Worm (Caenorhabditis elegans) whole organism, early embryonic: ENCODE results near the gene F48E8.4.

ENCODE experiments used
- ama-1 ChIP-seq: fragments of 150-350 bp; optimal IDR thresholded peaks from 2 replicates; lab custom pipeline; 2014
- ets-7 ChIP-seq: sonication (generic microtip); optimal IDR thresholded peaks from 2 replicates; lab custom pipeline; 2016; ENCODE audit warnings: missing genotype, missing genetic modification characterization, missing compliant biosample characterization
- flt-1 ChIP-seq: fragments of 200-800 bp; sonication (Bioruptor generic); IDR thresholded peaks from 2 replicates; pipeline ENCODE4 v1.3.6; 2022; ENCODE audit warnings: missing genetic modification characterization, missing compliant biosample characterization
- scrt-1 ChIP-seq: fragments of 200-800 bp; sonication (Bioruptor generic); IDR thresholded peaks from 2 replicates; pipeline ENCODE4 v1.3.6; 2022; ENCODE audit warnings: missing genetic modification characterization, missing compliant biosample characterization
- sea-1 ChIP-seq: fragments of 200-800 bp; sonication (Bioruptor generic); conservative IDR thresholded peaks from 2 replicates; pipeline ENCODE4 v1.3.6; 2022; ENCODE audit warnings: missing genetic modification characterization, missing compliant biosample characterization
- tbx-11 ChIP-seq: fragments of 200-800 bp; sonication (Bioruptor generic); IDR thresholded peaks from 2 replicates; pipeline ENCODE4 v1.3.6; 2022; ENCODE audit warnings: missing genetic modification characterization, missing compliant biosample characterization

DNA sequence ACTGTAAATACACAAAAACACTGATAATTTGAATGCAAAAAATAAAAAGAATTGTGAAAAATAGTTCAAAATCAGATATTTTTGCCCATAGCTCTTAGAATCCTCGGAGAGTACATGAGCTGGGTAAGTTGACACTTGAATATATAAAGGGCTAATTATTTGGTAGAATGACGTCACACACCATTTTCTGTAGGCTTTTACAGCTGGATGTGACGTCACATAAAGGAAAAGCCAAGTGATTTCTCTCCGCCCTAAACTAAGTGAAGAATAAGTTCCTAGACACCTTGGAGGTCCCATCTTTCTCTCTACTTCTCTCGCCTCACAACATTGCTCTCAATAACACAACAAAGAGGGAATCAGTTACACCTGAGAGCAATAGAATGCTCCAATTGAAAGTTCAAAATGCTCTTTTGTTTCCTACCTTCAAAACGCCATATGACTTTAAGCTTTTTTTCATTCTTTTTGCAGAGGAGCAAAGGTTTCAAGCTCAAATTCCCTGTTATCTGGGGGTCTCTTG, 33.8 kb downstream of the F48E8.4 start, which contains the start of gene osg-1:
- TF ChIP-seq flt-1 (GFP tag; lab: Robert Waterston, UW), result no peak
- no peak for TF ChIP-seq ama-1 (lab: Kevin White, UChicago)
- no peak for TF ChIP-seq scrt-1 (GFP tag; lab: Robert Waterston, UW)
- TF ChIP-seq sea-1, result no peak
- TF ChIP-seq tbx-11 (GFP tag; lab: Robert Waterston, UW), result no peak
- no peak for TF ChIP-seq ets-7 (tag; lab: Kevin White, UChicago)
